Worm (Caenorhabditis elegans): ENCODE measurements around the gene F25H8.2.

DNA sequence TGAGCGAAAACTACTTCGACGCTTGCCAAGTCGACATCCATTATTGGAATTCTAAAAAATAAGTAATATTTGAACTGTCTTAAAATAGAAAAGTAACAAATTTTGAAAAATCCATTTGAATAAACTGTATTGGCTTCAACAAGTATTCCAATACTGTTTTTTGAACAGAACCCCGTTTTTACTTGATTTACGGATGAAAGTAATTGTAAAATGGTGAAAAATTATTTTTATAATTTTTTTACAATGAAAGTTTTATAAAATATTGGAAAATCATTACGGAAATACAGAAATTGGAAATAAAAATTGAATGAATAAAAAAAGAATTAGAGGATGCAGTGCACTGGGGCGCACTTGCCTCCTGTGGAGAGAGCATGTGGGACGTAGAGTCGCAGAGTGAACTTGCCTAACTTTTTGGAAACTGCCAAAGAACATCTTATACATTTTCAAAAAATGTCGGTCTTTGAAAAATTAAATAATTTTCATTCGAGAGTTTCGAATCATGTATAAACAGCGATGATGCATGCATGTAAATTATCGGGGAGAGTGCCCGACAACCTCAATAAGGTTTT lies 50.3 kb downstream of the F25H8.2 start, which contains the start of gene rrp-1:
- TF ChIP-seq lin-11 (tag; optimal IDR thresholded peaks at IDR 0.05) (no peak), pax-1 (tag; optimal IDR thresholded peaks at IDR 0.05) (no peak), ref-2 (tag; optimal IDR thresholded peaks at IDR 0.05) (no peak), hlh-30 (tag; optimal IDR thresholded peaks at IDR 0.05; ENCODE audit: insufficient read depth) (no peak), fkh-10 (GFP tag; optimal IDR thresholded peaks at IDR 0.05) (no peak), rnt-1 (tag; optimal IDR thresholded peaks at IDR 0.05) (no peak), hlh-6 (tag; optimal IDR thresholded peaks at IDR 0.05) (no peak), sdc-2 (tag; optimal IDR thresholded peaks at IDR 0.05) (no peak), ama-1 (optimal IDR thresholded peaks at IDR 0.05) (no peak), sox-4 (tag; optimal IDR thresholded peaks at IDR 0.05) (no peak), unc-55 (GFP tag; optimal IDR thresholded peaks at IDR 0.05) (no peak), ceh-18 (tag; optimal IDR thresholded peaks at IDR 0.05) (no peak)

All from whole organism, late embryonic.